Worm (Caenorhabditis elegans): ENCODE results near the gene F53A9.1.

ce11 chrX:8718856-8719255 is 7.5 kb downstream of the F53A9.1 start, which contains the start of gene F53A9.8:
- no peak for TF ChIP-seq cog-1 (tag; optimal IDR thresholded peaks at IDR 0.05)
- no peak for TF ChIP-seq flt-1 (GFP tag; IDR thresholded peaks at IDR 0.05)
- no peak for TF ChIP-seq klf-2 (GFP tag; conservative IDR thresholded peaks at IDR 0.05)
- no peak for TF ChIP-seq T22C8.4 (GFP tag; IDR thresholded peaks at IDR 0.05)
- no peak for TF ChIP-seq ztf-29 (GFP tag; IDR thresholded peaks at IDR 0.05)
